Worm (Caenorhabditis elegans) whole organism, L4 larva: Measurements from ENCODE around the gene T04F3.1.

Experiments
- D1046.2 ChIP-seq: fragments of 200-800 bp; sonication (Bioruptor generic); IDR thresholded peaks from 2 replicates; pipeline ENCODE4 v1.3.6; 2022; ENCODE audit warnings: missing genetic modification characterization, missing compliant biosample characterization
- F10B5.3 ChIP-seq: sonication (generic microtip); optimal IDR thresholded peaks from 2 replicates; lab custom pipeline; 2016; ENCODE audit warnings: mild to moderate bottlenecking, missing genetic modification characterization, missing compliant biosample characterization
- R02D3.7 ChIP-seq: fragments of 150-350 bp; sonication (generic microtip); optimal IDR thresholded peaks from 3 replicates; lab custom pipeline; 2014; ENCODE audit warnings: missing biosample characterization, missing genetic modification characterization
- T20F7.1 ChIP-seq: fragments of 200-800 bp; sonication (Bioruptor generic); optimal IDR thresholded peaks from 2 replicates; lab custom pipeline; 2018; ENCODE audit warnings: mild to moderate bottlenecking, missing genetic modification characterization, missing compliant biosample characterization
- Y105C5A.15 ChIP-seq: fragments of 200-800 bp; sonication (Bioruptor generic); IDR thresholded peaks from 2 replicates; pipeline ENCODE4 v1.3.6; 2022; ENCODE audit warnings: missing genetic modification characterization, missing compliant biosample characterization
- Y75B8A.6 ChIP-seq: fragments of 200-800 bp; sonication (Bioruptor generic); IDR thresholded peaks from 2 replicates; pipeline ENCODE4 v1.3.6; 2022; ENCODE audit warnings: missing genetic modification reagents, missing genetic modification characterization, missing compliant biosample characterization
- ZK337.2 ChIP-seq: fragments of 200-800 bp; sonication (Bioruptor generic); IDR thresholded peaks from 2 replicates; pipeline ENCODE4 v1.3.6; 2022; ENCODE audit warnings: missing genetic modification reagents, missing genetic modification characterization, missing compliant biosample characterization
- ZK546.5 ChIP-seq, 2 experiments: sonication (generic microtip); optimal IDR thresholded peaks; 2 replicates each; lab custom pipeline; 2017; ENCODE audit warnings: missing biosample characterization in 2 of 2, missing genetic modification characterization in 2 of 2
- aha-1 ChIP-seq: fragments of 150-350 bp; peaks from one replicate; lab custom pipeline; 2014; ENCODE audit warnings: missing biosample characterization, missing genetic modification characterization
- aly-2 ChIP-seq: sonication (generic microtip); optimal IDR thresholded peaks from 2 replicates; lab custom pipeline; 2018; ENCODE audit warnings: missing biosample characterization, missing genetic modification characterization
- arid-1 ChIP-seq: fragments of 200-800 bp; sonication (Bioruptor generic); conservative IDR thresholded peaks from 2 replicates; pipeline ENCODE4 v1.3.6; 2022; ENCODE audit warnings: missing genetic modification reagents, missing genetic modification characterization, missing compliant biosample characterization
- attf-4 ChIP-seq: sonication (generic microtip); optimal IDR thresholded peaks from 3 replicates; lab custom pipeline; 2017; ENCODE audit warnings: missing biosample characterization, missing genetic modification characterization
- ces-1 ChIP-seq: fragments of 150-350 bp; sonication (generic microtip); optimal IDR thresholded peaks from 4 replicates; lab custom pipeline; 2014; ENCODE audit warnings: missing biosample characterization, missing genetic modification reagents, missing genetic modification characterization
- cey-2 ChIP-seq: sonication (generic microtip); optimal IDR thresholded peaks from 3 replicates; lab custom pipeline; 2017; ENCODE audit warnings: missing genetic modification characterization, mild to moderate bottlenecking, missing compliant biosample characterization, antibody characterized with exemption, borderline replicate concordance; ENCODE audit not compliant: insufficient read depth
- daf-12 ChIP-seq: fragments of 150-350 bp; optimal IDR thresholded peaks from 2 replicates; lab custom pipeline; 2014; ENCODE audit warnings: missing biosample characterization, missing genetic modification reagents, missing genetic modification characterization
- daf-8 ChIP-seq: fragments of 200-800 bp; sonication (Bioruptor generic); IDR thresholded peaks from 2 replicates; pipeline ENCODE4 v1.3.6; 2022; ENCODE audit warnings: missing genetic modification characterization, missing compliant biosample characterization
- dmd-6 ChIP-seq: fragments of 200-800 bp; sonication (Bioruptor generic); IDR thresholded peaks from 2 replicates; pipeline ENCODE4 v1.3.6; 2022; ENCODE audit warnings: missing genetic modification reagents, missing genetic modification characterization, missing compliant biosample characterization
- dve-1 ChIP-seq: sonication (generic microtip); optimal IDR thresholded peaks from 2 replicates; lab custom pipeline; 2017; ENCODE audit warnings: antibody characterized with exemption, mild to moderate bottlenecking, missing genetic modification characterization, missing compliant biosample characterization; ENCODE audit not compliant: insufficient read depth
- egl-27 ChIP-seq: sonication (generic microtip); optimal IDR thresholded peaks from 3 replicates; lab custom pipeline; 2017; ENCODE audit warnings: missing biosample characterization, missing genetic modification reagents, missing genetic modification characterization
- egl-43 ChIP-seq: fragments of 200-800 bp; sonication (Bioruptor generic); IDR thresholded peaks from 2 replicates; pipeline ENCODE4 v1.3.6; 2022; ENCODE audit warnings: missing genetic modification reagents, missing genetic modification characterization, missing compliant biosample characterization
- fkh-10 ChIP-seq: fragments of 150-350 bp; optimal IDR thresholded peaks from 2 replicates; lab custom pipeline; 2014; ENCODE audit warnings: missing biosample characterization, missing genetic modification reagents, missing genetic modification characterization
- fos-1 ChIP-seq: fragments of 150-350 bp; optimal IDR thresholded peaks from 2 replicates; lab custom pipeline; 2014; ENCODE audit warnings: missing biosample characterization, missing genetic modification characterization
- gei-8 ChIP-seq: fragments of 200-800 bp; sonication (Bioruptor generic); optimal IDR thresholded peaks from 2 replicates; lab custom pipeline; 2018; ENCODE audit warnings: mild to moderate bottlenecking, missing genetic modification characterization, missing compliant biosample characterization
- hif-1 ChIP-seq, 2 experiments: sonication (generic microtip); optimal IDR thresholded peaks; 2 replicates each; lab custom pipeline; 2016 to 2017; ENCODE audit warnings: missing compliant biosample characterization in 2 of 2, missing genetic modification characterization in 2 of 2, missing genetic modification reagents in 2 of 2, missing genotype in 2 of 2, mild to moderate bottlenecking in 1 of 2
- lim-7 ChIP-seq: fragments of 200-800 bp; sonication (Bioruptor generic); IDR thresholded peaks from 2 replicates; pipeline ENCODE4 v1.3.6; 2022; ENCODE audit warnings: missing genetic modification characterization, missing compliant biosample characterization
- lin-1 ChIP-seq: fragments of 200-800 bp; sonication (Bioruptor generic); IDR thresholded peaks from 2 replicates; pipeline ENCODE4 v1.3.6; 2022; ENCODE audit warnings: missing genetic modification reagents, missing genetic modification characterization, missing compliant biosample characterization
- lin-38 ChIP-seq: fragments of 200-800 bp; sonication (Bioruptor generic); IDR thresholded peaks from 2 replicates; pipeline ENCODE4 v1.3.6; 2022; ENCODE audit warnings: missing genetic modification reagents, missing genetic modification characterization, missing compliant biosample characterization
- lir-3 ChIP-seq: sonication (generic microtip); optimal IDR thresholded peaks from 2 replicates; lab custom pipeline; 2016; ENCODE audit warnings: mild to moderate bottlenecking, missing genetic modification characterization, missing compliant biosample characterization
- madf-9 ChIP-seq: fragments of 200-800 bp; sonication (Bioruptor generic); conservative IDR thresholded peaks from 2 replicates; pipeline ENCODE4 v1.3.6; 2022; ENCODE audit warnings: missing genetic modification reagents, missing genetic modification characterization, missing compliant biosample characterization
- mdl-1 ChIP-seq, 2 experiments: fragments of 150-350 bp in 1 of 2; sonication (generic microtip) in 1 of 2; optimal IDR thresholded peaks; 2 replicates each; lab custom pipeline; 2014 to 2017; ENCODE audit warnings: missing biosample characterization in 2 of 2, missing genetic modification characterization in 2 of 2
- mep-1 ChIP-seq: fragments of 150-350 bp; sonication (generic microtip); optimal IDR thresholded peaks from 3 replicates; lab custom pipeline; 2014; ENCODE audit warnings: missing biosample characterization, missing genetic modification characterization
- mxl-3 ChIP-seq: fragments of 200-800 bp; sonication (Bioruptor generic); optimal IDR thresholded peaks from 2 replicates; lab custom pipeline; 2018; ENCODE audit warnings: mild to moderate bottlenecking, missing genetic modification characterization, missing compliant biosample characterization
- nhr-10 ChIP-seq: fragments of 150-350 bp; optimal IDR thresholded peaks from 2 replicates; lab custom pipeline; 2014; ENCODE audit warnings: missing biosample characterization, missing genetic modification characterization
- nhr-11 ChIP-seq: fragments of 150-350 bp; optimal IDR thresholded peaks from 2 replicates; lab custom pipeline; 2014; ENCODE audit warnings: missing biosample characterization, missing genetic modification characterization
- nhr-25 ChIP-seq: sonication (generic microtip); optimal IDR thresholded peaks from 2 replicates; lab custom pipeline; 2017; ENCODE audit warnings: missing genetic modification characterization, mild to moderate bottlenecking, missing compliant biosample characterization, antibody characterized with exemption, moderate library complexity, borderline replicate concordance; ENCODE audit not compliant: insufficient read depth
- nhr-6 ChIP-seq: fragments of 150-350 bp; optimal IDR thresholded peaks from 2 replicates; lab custom pipeline; 2014; ENCODE audit warnings: missing biosample characterization, missing genetic modification characterization
- rbr-2 ChIP-seq: sonication (generic microtip); optimal IDR thresholded peaks from 2 replicates; lab custom pipeline; 2016; ENCODE audit warnings: missing genotype, missing genetic modification characterization, missing compliant biosample characterization
- snpc-1.2 ChIP-seq: fragments of 200-800 bp; sonication (Bioruptor generic); IDR thresholded peaks from 2 replicates; pipeline ENCODE4 v1.3.6; 2022; ENCODE audit warnings: missing genetic modification reagents, missing genetic modification characterization, missing compliant biosample characterization
- snpc-4 ChIP-seq: fragments of 150-350 bp; optimal IDR thresholded peaks from 2 replicates; lab custom pipeline; 2014; ENCODE audit warnings: missing biosample characterization, missing genetic modification characterization
- spr-1 ChIP-seq: sonication (generic microtip); optimal IDR thresholded peaks from 2 replicates; lab custom pipeline; 2016; ENCODE audit warnings: mild to moderate bottlenecking, missing genetic modification characterization, missing compliant biosample characterization
- spr-3 ChIP-seq: fragments of 200-800 bp; sonication (Bioruptor generic); optimal IDR thresholded peaks from 2 replicates; lab custom pipeline; 2018; ENCODE audit warnings: mild to moderate bottlenecking, missing genetic modification characterization, missing compliant biosample characterization
- unc-62 ChIP-seq, 3 experiments: fragments of 150-350 bp in 1 of 3; sonication (generic microtip); optimal IDR thresholded peaks in 2 of 3; peaks in 1 of 3; 1 replicate in 1 of 3; 2 replicates in 2 of 3; lab custom pipeline; 2014 to 2017; ENCODE audit warnings: missing biosample characterization in 3 of 3, missing genetic modification characterization in 3 of 3, missing genetic modification reagents in 3 of 3, missing genotype in 1 of 3
- vab-7 ChIP-seq: fragments of 200-800 bp; sonication (Bioruptor generic); IDR thresholded peaks from 2 replicates; pipeline ENCODE4 v1.3.6; 2022; ENCODE audit warnings: missing genetic modification reagents, missing genetic modification characterization, missing compliant biosample characterization
- zag-1 ChIP-seq: fragments of 150-350 bp; optimal IDR thresholded peaks from 2 replicates; lab custom pipeline; 2014; ENCODE audit warnings: missing biosample characterization, missing genetic modification characterization
- zfp-3 ChIP-seq: fragments of 200-800 bp; sonication (Bioruptor generic); conservative IDR thresholded peaks from 2 replicates; pipeline ENCODE4 v1.3.6; 2022; ENCODE audit warnings: missing genetic modification reagents, missing genetic modification characterization, missing compliant biosample characterization
- zip-11 ChIP-seq: fragments of 200-800 bp; sonication (Bioruptor generic); IDR thresholded peaks from 2 replicates; pipeline ENCODE4 v1.3.6; 2022; ENCODE audit warnings: missing genetic modification characterization, missing compliant biosample characterization
- ztf-11 ChIP-seq: fragments of 150-350 bp; optimal IDR thresholded peaks from 2 replicates; lab custom pipeline; 2014; ENCODE audit warnings: missing biosample characterization, missing genetic modification characterization
- ztf-7 ChIP-seq: fragments of 150-350 bp; optimal IDR thresholded peaks from 2 replicates; lab custom pipeline; 2014; ENCODE audit warnings: missing biosample characterization, missing genetic modification characterization

Gene T04F3.1

DNA sequence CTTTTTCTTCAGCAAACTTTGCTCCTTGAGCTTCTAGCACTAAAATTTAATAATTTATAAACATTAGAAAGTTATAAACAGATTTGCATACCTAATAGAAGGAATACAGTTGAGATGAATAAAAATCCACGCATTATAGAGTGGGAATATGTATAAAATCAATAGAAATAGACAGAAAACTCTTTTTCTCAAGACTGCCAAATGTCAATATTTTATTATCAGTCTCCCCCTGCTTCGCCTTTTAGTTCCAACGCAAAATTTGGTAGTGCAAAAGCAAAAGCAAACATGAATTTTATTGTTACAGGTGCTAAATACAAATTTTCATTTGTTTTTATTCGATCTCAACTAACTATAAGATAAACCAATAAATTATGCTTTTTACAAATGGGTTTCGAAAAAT lies 23.0 kb downstream of the T04F3.1 start, which contains the start of gene T04F3.4 (continued):
- no peak for TF ChIP-seq vab-7 (GFP tag; lab: Robert Waterston, UW)
- TF ChIP-seq mdl-1 (tag; optimal IDR thresholded peaks at IDR 0.05; lab: Kevin White, UChicago), result no peak
- TF ChIP-seq ztf-7 (tag; lab: Kevin White, UChicago), result no peak
- no peak for TF ChIP-seq F10B5.3 (tag; lab: Kevin White, UChicago)
- TF ChIP-seq dmd-6 (GFP tag; lab: Robert Waterston, UW), result no peak
- TF ChIP-seq spr-1 (tag; lab: Kevin White, UChicago), result no peak
- peak; percentile 23 for TF ChIP-seq dve-1 (tag; lab: Kevin White, UChicago)
- no peak for TF ChIP-seq rbr-2 (tag; lab: Kevin White, UChicago)
- TF ChIP-seq lim-7 (GFP tag; lab: Robert Waterston, UW), result no peak
- TF ChIP-seq mxl-3 (GFP tag; lab: Kevin White, UChicago), result no peak
- peak; percentile 31; the same call in 1 of the 2 replicates for TF ChIP-seq lin-38
- TF ChIP-seq egl-43 (GFP tag; lab: Robert Waterston, UW), result no peak
- no peak for TF ChIP-seq daf-12 (tag; lab: Kevin White, UChicago)
- no peak for TF ChIP-seq lin-1 (GFP tag; lab: Robert Waterston, UW)
- no peak for TF ChIP-seq attf-4 (tag; lab: Kevin White, UChicago)
- no peak for TF ChIP-seq ZK337.2
- TF ChIP-seq snpc-1.2, result no peak
- TF ChIP-seq fos-1 (tag; lab: Kevin White, UChicago), result no peak
- no peak for TF ChIP-seq cey-2 (tag; lab: Kevin White, UChicago)
- TF ChIP-seq zag-1 (tag; lab: Kevin White, UChicago), result no peak
- peak; percentile 13 for TF ChIP-seq T20F7.1 (GFP tag; lab: Kevin White, UChicago)
- no peak for TF ChIP-seq lir-3 (tag; lab: Kevin White, UChicago)
- TF ChIP-seq nhr-6 (tag; lab: Kevin White, UChicago), result no peak
- TF ChIP-seq, all 104 proteins: peak for 7

DNA sequence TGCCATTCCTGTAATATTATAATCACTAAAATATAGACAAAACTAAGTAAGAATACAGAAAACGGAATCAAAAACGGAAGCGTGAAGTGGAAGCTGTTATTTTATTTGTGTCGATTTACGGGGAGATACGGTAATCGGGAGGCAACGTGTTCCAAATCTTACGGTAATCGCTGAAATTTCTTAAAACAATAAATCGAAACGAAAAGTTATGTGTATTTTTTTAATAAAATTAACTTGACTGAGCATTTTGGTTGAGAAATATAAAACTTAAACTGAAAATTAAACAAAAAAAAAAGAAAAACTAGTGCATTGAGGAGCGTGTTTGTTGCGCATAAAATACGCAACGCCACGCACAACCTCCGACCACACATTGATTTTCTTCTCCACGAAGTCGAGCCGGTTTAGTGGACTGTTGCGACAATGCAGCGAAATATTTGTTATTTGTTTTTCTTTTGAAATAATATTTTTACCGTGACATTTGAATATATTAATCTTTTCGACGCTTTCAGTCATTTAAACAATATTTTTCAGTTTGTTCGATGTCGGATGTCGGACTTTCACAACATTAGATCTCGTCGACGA lies 24.6 kb downstream of the T04F3.1 start, which contains the start of the genes F55A11.1 and syx-5:
F55A11.1 (minus strand) TSS at position 13 of the 582 bp plus-strand sequence.
syx-5 (plus strand) TSS at position 532 of the 582 bp plus-strand sequence.
- TF ChIP-seq arid-1 (GFP tag; lab: Robert Waterston, UW) (0 out of 2 replicates have a peak, but pooled peaks have one; percentile 21), spr-1 (tag; lab: Kevin White, UChicago) (peak; percentile 90), zfp-3 (GFP tag; lab: Robert Waterston, UW) (peak; percentile 71; the same call in 1 of the 2 replicates), nhr-10 (tag; lab: Kevin White, UChicago) (no peak), spr-3 (peak; percentile 78), nhr-11 (peak; percentile 50), nhr-25 (tag; lab: Kevin White, UChicago) (no peak), daf-12 (tag; lab: Kevin White, UChicago) (no peak), egl-27 (tag; lab: Kevin White, UChicago) (no peak), madf-9 (GFP tag; lab: Robert Waterston, UW) (no peak), snpc-4 (tag; lab: Kevin White, UChicago) (no peak), vab-7 (GFP tag; lab: Robert Waterston, UW) (peak; percentile 32; the same call in 1 of the 2 replicates), ZK546.5 (tag; optimal IDR thresholded peaks at IDR 0.05; lab: Kevin White, UChicago) (no peak), aha-1 (tag; lab: Kevin White, UChicago) (no peak), ztf-11 (tag; lab: Kevin White, UChicago) (no peak), mep-1 (tag; lab: Kevin White, UChicago) (peak; percentile 89), rbr-2 (tag; lab: Kevin White, UChicago) (peak; percentile 90), nhr-6 (tag; lab: Kevin White, UChicago) (peak; percentile 59), Y105C5A.15 (GFP tag; lab: Robert Waterston, UW) (no peak), gei-8 (GFP tag; lab: Kevin White, UChicago) (no peak), Y75B8A.6 (GFP tag; lab: Robert Waterston, UW) (no peak), R02D3.7 (tag; lab: Kevin White, UChicago) (peak; percentile 84), fkh-10 (GFP tag; lab: Kevin White, UChicago) (peak; percentile 76), zip-11 (no peak), unc-62 (GFP tag; optimal IDR thresholded peaks at IDR 0.05 in 1 of 2; lab: Kevin White, UChicago) (no peak), unc-62 (tag; optimal IDR thresholded peaks at IDR 0.05; lab: Kevin White, UChicago) (no peak), hif-1 (tag; optimal IDR thresholded peaks at IDR 0.05; lab: Kevin White, UChicago) (peak; percentile 22 to 63), T20F7.1 (GFP tag; lab: Kevin White, UChicago) (peak; percentile 87), D1046.2 (GFP tag; lab: Robert Waterston, UW) (no peak), ces-1 (GFP tag; lab: Kevin White, UChicago) (peak; percentile 16), aly-2 (tag; lab: Kevin White, UChicago) (no peak), daf-8 (no peak)
